Worm (Caenorhabditis elegans) whole organism, young adult: ENCODE results near the gene dnj-5.

Experiments
- B0035.1 ChIP-seq: sonication (generic microtip); optimal IDR thresholded peaks from 2 replicates; lab custom pipeline; 2016; ENCODE audit warnings: missing genetic modification characterization, mild to moderate bottlenecking, missing compliant biosample characterization, missing genotype, missing genetic modification reagents
- C06A6.2 ChIP-seq: fragments of 200-800 bp; sonication (Bioruptor generic); conservative IDR thresholded peaks from 2 replicates; pipeline ENCODE4 v1.3.6; 2022; ENCODE audit warnings: missing genetic modification characterization, missing compliant biosample characterization
- F22D6.2 ChIP-seq: sonication (generic microtip); optimal IDR thresholded peaks from 2 replicates; lab custom pipeline; 2016; ENCODE audit warnings: mild to moderate bottlenecking, missing genetic modification characterization, missing compliant biosample characterization
- F33H1.4 ChIP-seq: fragments of 200-800 bp; sonication (Bioruptor generic); IDR thresholded peaks from 2 replicates; pipeline ENCODE4 v1.3.6; 2022; ENCODE audit warnings: missing genetic modification reagents, missing genetic modification characterization, missing compliant biosample characterization
- F37B4.10 ChIP-seq: fragments of 200-800 bp; sonication (Bioruptor generic); IDR thresholded peaks from 2 replicates; pipeline ENCODE4 v1.3.6; 2022; ENCODE audit warnings: missing genetic modification characterization, missing compliant biosample characterization
- F57A8.1 ChIP-seq: fragments of 200-800 bp; sonication (Bioruptor generic); optimal IDR thresholded peaks from 2 replicates; lab custom pipeline; 2018; ENCODE audit warnings: mild to moderate bottlenecking, missing genetic modification characterization, moderate library complexity, missing compliant biosample characterization
- K12H6.12 ChIP-seq: fragments of 200-800 bp; sonication (Bioruptor generic); optimal IDR thresholded peaks from 2 replicates; lab custom pipeline; 2018; ENCODE audit warnings: mild to moderate bottlenecking, missing genetic modification characterization, missing compliant biosample characterization
- T07F8.4 ChIP-seq: sonication (generic microtip); optimal IDR thresholded peaks from 2 replicates; lab custom pipeline; 2016; ENCODE audit warnings: mild to moderate bottlenecking, missing genetic modification characterization, moderate library complexity, missing compliant biosample characterization
- Y56A3A.18 ChIP-seq: fragments of 200-800 bp; sonication (Bioruptor generic); IDR thresholded peaks from 2 replicates; pipeline ENCODE4 v1.3.6; 2022; ENCODE audit warnings: missing genetic modification reagents, missing genetic modification characterization, missing compliant biosample characterization
- Y95B8A.8 ChIP-seq: fragments of 200-800 bp; sonication (Bioruptor generic); IDR thresholded peaks from 2 replicates; pipeline ENCODE4 v1.3.6; 2022; ENCODE audit warnings: missing genetic modification reagents, missing genetic modification characterization, missing compliant biosample characterization
- ama-1 ChIP-seq, 3 experiments: fragments of 150-350 bp in 1 of 3; sonication (generic microtip) in 2 of 3; optimal IDR thresholded peaks; 2 replicates each; lab custom pipeline; 2014 to 2018; ENCODE audit warnings: missing biosample characterization in 2 of 3, missing genetic modification characterization in 2 of 3, missing genetic modification reagents in 2 of 3
- attf-3 ChIP-seq: fragments of 200-800 bp; sonication (Bioruptor generic); conservative IDR thresholded peaks from 2 replicates; pipeline ENCODE4 v1.3.6; 2022; ENCODE audit warnings: missing genetic modification reagents, missing genetic modification characterization, missing compliant biosample characterization
- attf-6 ChIP-seq: fragments of 200-800 bp; sonication (Bioruptor generic); IDR thresholded peaks from 2 replicates; pipeline ENCODE4 v1.3.6; 2022; ENCODE audit warnings: missing genetic modification reagents, missing genetic modification characterization, missing compliant biosample characterization
- ccch-3 ChIP-seq: fragments of 200-800 bp; sonication (Bioruptor generic); optimal IDR thresholded peaks from 2 replicates; lab custom pipeline; 2018; ENCODE audit warnings: mild to moderate bottlenecking, missing genetic modification characterization, missing compliant biosample characterization
- cebp-1 ChIP-seq, 2 experiments: fragments of 200-800 bp in 1 of 2; sonication (Bioruptor generic) in 1 of 2; sonication (generic microtip) in 1 of 2; IDR thresholded peaks in 1 of 2; optimal IDR thresholded peaks in 1 of 2; 2 replicates each; pipeline versions ENCODE4 v1.3.6 to Lab custom; 2017 to 2022; ENCODE audit warnings: missing compliant biosample characterization in 2 of 2, missing genetic modification characterization in 2 of 2, mild to moderate bottlenecking in 1 of 2, missing genetic modification reagents in 1 of 2, moderate library complexity in 1 of 2
- ceh-100 ChIP-seq: fragments of 200-800 bp; sonication (Bioruptor generic); IDR thresholded peaks from 2 replicates; pipeline ENCODE4 v1.3.6; 2022; ENCODE audit warnings: missing genetic modification reagents, missing genetic modification characterization, missing compliant biosample characterization
- ceh-40 ChIP-seq: fragments of 200-800 bp; sonication (Bioruptor generic); IDR thresholded peaks from 2 replicates; pipeline ENCODE4 v1.3.6; 2022; ENCODE audit warnings: missing genetic modification characterization, missing compliant biosample characterization
- chd-7 ChIP-seq: sonication (generic microtip); optimal IDR thresholded peaks from 2 replicates; lab custom pipeline; 2016; ENCODE audit warnings: mild to moderate bottlenecking, missing genetic modification characterization, moderate library complexity, missing compliant biosample characterization
- dpl-1 ChIP-seq: fragments of 150-350 bp; optimal IDR thresholded peaks from 2 replicates; lab custom pipeline; 2014; ENCODE audit warnings: missing biosample characterization, missing genetic modification reagents, missing genetic modification characterization
- efl-1 ChIP-seq: fragments of 150-350 bp; optimal IDR thresholded peaks from 2 replicates; lab custom pipeline; 2014; ENCODE audit warnings: missing biosample characterization, missing genetic modification reagents, missing genetic modification characterization
- ets-4 ChIP-seq: fragments of 200-800 bp; sonication (Bioruptor generic); optimal IDR thresholded peaks from 2 replicates; lab custom pipeline; 2018; ENCODE audit warnings: mild to moderate bottlenecking, missing genetic modification characterization, missing compliant biosample characterization
- hmg-1.2 ChIP-seq: fragments of 200-800 bp; sonication (Bioruptor generic); IDR thresholded peaks from 2 replicates; pipeline ENCODE4 v1.3.6; 2022; ENCODE audit warnings: missing genetic modification reagents, missing genetic modification characterization, missing compliant biosample characterization
- hrde-1 ChIP-seq: sonication (generic microtip); optimal IDR thresholded peaks from 2 replicates; lab custom pipeline; 2016; ENCODE audit warnings: missing genetic modification characterization, mild to moderate bottlenecking, missing compliant biosample characterization, moderate library complexity, missing genotype, missing genetic modification reagents, borderline replicate concordance
- lag-1 ChIP-seq: fragments of 200-800 bp; sonication (Bioruptor generic); IDR thresholded peaks from 2 replicates; pipeline ENCODE4 v1.3.6; 2022; ENCODE audit warnings: missing genetic modification reagents, missing genetic modification characterization, missing compliant biosample characterization
- lin-26 ChIP-seq: fragments of 200-800 bp; sonication (Bioruptor generic); IDR thresholded peaks from 2 replicates; pipeline ENCODE4 v1.3.6; 2022; ENCODE audit warnings: missing genetic modification reagents, missing genetic modification characterization, missing compliant biosample characterization
- lin-35 ChIP-seq, 3 experiments: fragments of 150-350 bp in 2 of 3; sonication (generic microtip) in 1 of 3; optimal IDR thresholded peaks; 2 replicates each; lab custom pipeline; 2014 to 2018; ENCODE audit warnings: missing biosample characterization in 3 of 3, missing genetic modification characterization in 3 of 3, missing genetic modification reagents in 3 of 3
- lsy-27 ChIP-seq: sonication (generic microtip); optimal IDR thresholded peaks from 2 replicates; lab custom pipeline; 2017; ENCODE audit warnings: missing genetic modification characterization, mild to moderate bottlenecking, missing compliant biosample characterization, antibody characterized with exemption, missing genotype, borderline replicate concordance; ENCODE audit not compliant: insufficient read depth
- madf-6 ChIP-seq: fragments of 200-800 bp; sonication (Bioruptor generic); IDR thresholded peaks from 2 replicates; pipeline ENCODE4 v1.3.6; 2022; ENCODE audit warnings: missing genetic modification reagents, missing genetic modification characterization, missing compliant biosample characterization
- mcd-1 ChIP-seq: fragments of 200-800 bp; sonication (Bioruptor generic); IDR thresholded peaks from 2 replicates; pipeline ENCODE4 v1.3.6; 2022; ENCODE audit warnings: missing genetic modification reagents, missing genetic modification characterization, missing compliant biosample characterization
- nfya-1 ChIP-seq: sonication (generic microtip); optimal IDR thresholded peaks from 2 replicates; lab custom pipeline; 2017; ENCODE audit warnings: antibody characterized with exemption, missing compliant biosample characterization, missing genetic modification characterization, borderline replicate concordance; ENCODE audit not compliant: insufficient read depth
- nfyb-1 ChIP-seq: fragments of 200-800 bp; sonication (Bioruptor generic); IDR thresholded peaks from 2 replicates; pipeline ENCODE4 v1.3.6; 2022; ENCODE audit warnings: missing genetic modification reagents, missing genetic modification characterization, missing compliant biosample characterization
- nhr-179 ChIP-seq: sonication (generic microtip); optimal IDR thresholded peaks from 2 replicates; lab custom pipeline; 2016; ENCODE audit warnings: mild to moderate bottlenecking, missing genetic modification characterization, missing compliant biosample characterization
- nhr-80 ChIP-seq: sonication (generic microtip); optimal IDR thresholded peaks from 2 replicates; lab custom pipeline; 2016; ENCODE audit warnings: missing genetic modification characterization, missing compliant biosample characterization
- rec-8 ChIP-seq, 2 experiments: sonication (generic microtip); optimal IDR thresholded peaks; 2 replicates each; lab custom pipeline; 2016; ENCODE audit warnings: mild to moderate bottlenecking in 2 of 2, missing genetic modification characterization in 2 of 2, missing genetic modification reagents in 2 of 2, missing genotype in 2 of 2, missing biosample characterization in 1 of 2, missing compliant biosample characterization in 1 of 2, moderate library complexity in 1 of 2
- sea-2 ChIP-seq: fragments of 200-800 bp; sonication (Bioruptor generic); IDR thresholded peaks from 2 replicates; pipeline ENCODE4 v1.3.6; 2022; ENCODE audit warnings: missing genetic modification characterization, missing compliant biosample characterization
- somi-1 ChIP-seq: fragments of 200-800 bp; sonication (Bioruptor generic); optimal IDR thresholded peaks from 2 replicates; lab custom pipeline; 2018; ENCODE audit warnings: mild to moderate bottlenecking, missing genetic modification characterization, missing compliant biosample characterization
- tbp1 ChIP-seq: fragments of 200-800 bp; sonication (Bioruptor generic); optimal IDR thresholded peaks from 2 replicates; lab custom pipeline; 2018; ENCODE audit warnings: mild to moderate bottlenecking, missing genetic modification characterization, missing compliant biosample characterization
- tbx-9 ChIP-seq: sonication (generic microtip); optimal IDR thresholded peaks from 2 replicates; lab custom pipeline; 2016; ENCODE audit warnings: borderline replicate concordance, missing genetic modification characterization, inconsistent platforms, missing compliant biosample characterization
- unc-130 ChIP-seq: sonication (generic microtip); optimal IDR thresholded peaks from 2 replicates; lab custom pipeline; 2016; ENCODE audit warnings: missing genetic modification reagents, missing genetic modification characterization, missing compliant biosample characterization
- unc-62 ChIP-seq: fragments of 150-350 bp; optimal IDR thresholded peaks from 2 replicates; lab custom pipeline; 2014; ENCODE audit warnings: missing biosample characterization, missing genetic modification reagents, missing genetic modification characterization
- xnd-1 ChIP-seq: sonication (generic microtip); optimal IDR thresholded peaks from 2 replicates; lab custom pipeline; 2016; ENCODE audit warnings: missing genotype, missing genetic modification reagents, missing genetic modification characterization, missing compliant biosample characterization
- zfh-2 ChIP-seq: fragments of 200-800 bp; sonication (Bioruptor generic); conservative IDR thresholded peaks from 2 replicates; pipeline ENCODE4 v1.3.6; 2022; ENCODE audit warnings: missing genetic modification reagents, missing genetic modification characterization, missing compliant biosample characterization
- zim-3 ChIP-seq: sonication (generic microtip); optimal IDR thresholded peaks from 2 replicates; lab custom pipeline; 2017; ENCODE audit warnings: mild to moderate bottlenecking, missing genetic modification characterization, moderate library complexity, missing compliant biosample characterization
- ztf-22 ChIP-seq: fragments of 200-800 bp; sonication (Bioruptor generic); optimal IDR thresholded peaks from 2 replicates; lab custom pipeline; 2018; ENCODE audit warnings: mild to moderate bottlenecking, missing genetic modification characterization, moderate library complexity, missing compliant biosample characterization
- ztf-25 ChIP-seq: fragments of 200-800 bp; sonication (Bioruptor generic); IDR thresholded peaks from 2 replicates; pipeline ENCODE4 v1.3.6; 2022; ENCODE audit warnings: missing genetic modification reagents, missing genetic modification characterization, missing compliant biosample characterization
- ztf-28 ChIP-seq: fragments of 200-800 bp; sonication (Bioruptor generic); IDR thresholded peaks from 2 replicates; pipeline ENCODE4 v1.3.6; 2022; ENCODE audit warnings: missing genetic modification reagents, missing genetic modification characterization, missing compliant biosample characterization

Gene dnj-5

DNA sequence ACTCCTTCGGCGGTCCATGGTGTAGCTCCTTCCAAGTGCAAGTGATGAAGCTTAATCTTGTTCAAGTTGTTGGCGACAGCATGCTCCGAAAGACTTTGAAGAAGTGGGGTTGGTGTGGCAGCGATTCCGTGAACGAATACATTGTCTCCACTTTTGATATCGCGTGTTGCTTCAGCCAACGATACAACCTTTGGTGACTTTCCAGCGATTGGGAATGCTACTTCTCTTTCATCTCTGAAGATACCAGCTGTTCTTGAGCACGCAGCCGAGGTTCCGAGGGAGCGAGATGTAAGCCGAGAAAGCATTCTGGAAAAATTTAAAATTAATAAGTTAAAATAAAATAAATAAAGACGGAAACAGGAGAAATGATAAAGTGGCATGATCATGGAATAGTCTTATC lies 32.0 kb upstream of the dnj-5 start, which contains the start of gene acer-1 (continued):
- TF ChIP-seq lsy-27 (tag; lab: Kevin White, UChicago) = no peak
- no peak for TF ChIP-seq xnd-1
- no peak for TF ChIP-seq chd-7 (tag; lab: Kevin White, UChicago)
- TF ChIP-seq ceh-40 (GFP tag; lab: Robert Waterston, UW) = no peak
- no peak for TF ChIP-seq B0035.1 (tag; lab: Kevin White, UChicago)
- no peak for TF ChIP-seq sea-2 (GFP tag; lab: Robert Waterston, UW)
- TF ChIP-seq mcd-1 (GFP tag; lab: Robert Waterston, UW) = 0 out of 2 replicates have a peak, but pooled peaks have one; percentile 16
- no peak for TF ChIP-seq dpl-1 (GFP tag; lab: Kevin White, UChicago)
- no peak for TF ChIP-seq nhr-80 (tag; lab: Kevin White, UChicago)
- no peak for TF ChIP-seq unc-130 (GFP tag; lab: Kevin White, UChicago)
- TF ChIP-seq hmg-1.2 (GFP tag; lab: Robert Waterston, UW) = no peak
- no peak for TF ChIP-seq cebp-1 (GFP tag; IDR thresholded peaks at IDR 0.05; lab: Robert Waterston, UW)
- peak; percentile 1 for TF ChIP-seq cebp-1 (tag; optimal IDR thresholded peaks at IDR 0.05; lab: Kevin White, UChicago)
- TF ChIP-seq attf-3 (GFP tag; lab: Robert Waterston, UW) = no peak
- TF ChIP-seq lin-26 (GFP tag; lab: Robert Waterston, UW) = no peak
- TF ChIP-seq T07F8.4 (tag; lab: Kevin White, UChicago) = no peak
- no peak for TF ChIP-seq hrde-1 (tag; lab: Kevin White, UChicago)
- no peak for TF ChIP-seq ztf-25 (GFP tag; lab: Robert Waterston, UW)
- TF ChIP-seq Y95B8A.8 (GFP tag; lab: Robert Waterston, UW) = no peak
- no peak for TF ChIP-seq ceh-100 (GFP tag; lab: Robert Waterston, UW)
- peak; percentile 88 for TF ChIP-seq ama-1 (optimal IDR thresholded peaks at IDR 0.05; lab: Kevin White, UChicago)
- no peak for TF ChIP-seq ama-1 (GFP tag; optimal IDR thresholded peaks at IDR 0.05; lab: Kevin White, UChicago)
- TF ChIP-seq F33H1.4 (GFP tag; lab: Robert Waterston, UW) = no peak
- no peak for TF ChIP-seq lin-35 (GFP tag; optimal IDR thresholded peaks at IDR 0.05; lab: Kevin White, UChicago)
- no peak for TF ChIP-seq efl-1 (GFP tag; lab: Kevin White, UChicago)
- TF ChIP-seq unc-62 (GFP tag; lab: Kevin White, UChicago) = no peak
- TF ChIP-seq ztf-22 (GFP tag; lab: Kevin White, UChicago) = no peak
- TF ChIP-seq ets-4 (GFP tag; lab: Kevin White, UChicago) = no peak
- TF ChIP-seq F37B4.10 (GFP tag; lab: Robert Waterston, UW) = no peak
- TF ChIP-seq zim-3 (tag; lab: Kevin White, UChicago) = peak; percentile 53
- no peak for TF ChIP-seq tbp1 (GFP tag; lab: Kevin White, UChicago)
- no peak for TF ChIP-seq rec-8 (tag; optimal IDR thresholded peaks at IDR 0.05; lab: Kevin White, UChicago)
- TF ChIP-seq tbx-9 (tag; lab: Kevin White, UChicago) = no peak
- TF ChIP-seq nfyb-1 (GFP tag; lab: Robert Waterston, UW) = peak; percentile 8; the same call in 1 of the 2 replicates
- no peak for TF ChIP-seq zfh-2 (GFP tag; lab: Robert Waterston, UW)
- TF ChIP-seq nhr-179 (tag; lab: Kevin White, UChicago) = no peak
- TF ChIP-seq F57A8.1 (GFP tag; lab: Kevin White, UChicago) = no peak
- TF ChIP-seq Y56A3A.18 (GFP tag; lab: Robert Waterston, UW) = no peak

DNA sequence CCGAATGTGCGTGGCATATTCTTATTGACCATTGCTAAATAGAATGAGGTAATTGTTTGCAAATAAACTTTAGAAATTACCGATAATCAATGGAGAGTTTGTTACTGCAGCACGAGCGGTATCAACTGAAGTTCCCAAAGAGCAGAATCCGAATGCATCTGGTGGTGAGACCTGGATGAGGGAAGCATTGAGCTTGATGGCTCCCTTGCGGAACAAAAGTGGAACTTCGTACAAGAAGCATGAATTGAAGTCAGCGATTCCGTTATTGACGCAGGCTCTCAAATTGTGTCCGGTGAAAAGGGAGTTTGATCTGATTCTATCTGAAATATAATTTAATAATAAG lies 31.4 kb upstream of the dnj-5 start:
- TF ChIP-seq lag-1 (GFP tag; lab: Robert Waterston, UW) (no peak), tbp1 (GFP tag; lab: Kevin White, UChicago) (no peak), ztf-22 (GFP tag; lab: Kevin White, UChicago) (no peak), K12H6.12 (tag; lab: Kevin White, UChicago) (no peak), ztf-28 (GFP tag; lab: Robert Waterston, UW) (no peak), dpl-1 (GFP tag; lab: Kevin White, UChicago) (no peak), T07F8.4 (tag; lab: Kevin White, UChicago) (no peak), ama-1 (optimal IDR thresholded peaks at IDR 0.05; lab: Kevin White, UChicago) (peak; percentile 94), ama-1 (GFP tag; optimal IDR thresholded peaks at IDR 0.05; lab: Kevin White, UChicago) (no peak), C06A6.2 (GFP tag; lab: Robert Waterston, UW) (0 out of 2 replicates have a peak, but pooled peaks have one; percentile 12), attf-6 (no peak), somi-1 (GFP tag; lab: Kevin White, UChicago) (peak; percentile 43), nfya-1 (no peak), unc-130 (GFP tag; lab: Kevin White, UChicago) (no peak), madf-6 (no peak), ccch-3 (GFP tag; lab: Kevin White, UChicago) (no peak), F22D6.2 (tag; lab: Kevin White, UChicago) (no peak)
